Worm (Caenorhabditis elegans): Measurements from ENCODE around the gene Y39A1A.24.

The Y39A1A.24 gene

DNA sequence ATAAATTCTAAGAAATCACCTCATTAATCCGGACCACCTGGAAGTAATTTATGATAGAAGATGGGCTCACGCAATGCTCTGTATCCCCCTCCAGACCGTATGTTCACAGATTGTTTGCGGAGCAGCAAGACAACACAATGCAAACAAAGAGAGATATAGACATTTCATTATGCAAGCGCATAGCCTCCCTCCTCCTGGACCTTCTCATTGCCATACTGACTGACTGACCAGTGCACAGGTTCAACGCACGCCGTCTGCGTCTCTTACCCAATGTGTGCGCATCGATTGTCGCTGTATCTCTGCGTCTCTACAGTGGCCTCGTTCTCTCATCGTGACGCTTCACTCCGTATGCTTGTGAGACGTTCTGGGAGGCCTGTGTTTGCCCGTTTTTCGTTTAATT is 39.2 kb downstream of the Y39A1A.24 start (continued):
- TF ChIP-seq xbp-1 (tag; optimal IDR thresholded peaks at IDR 0.05): peak; percentile 29
- no peak for TF ChIP-seq sup-37 (GFP tag; optimal IDR thresholded peaks at IDR 0.05)
- TF ChIP-seq nhr-76 (tag; optimal IDR thresholded peaks at IDR 0.05): no peak
- no peak for TF ChIP-seq isw-1 (GFP tag; IDR thresholded peaks at IDR 0.05)
- TF ChIP-seq mep-1 (tag; optimal IDR thresholded peaks at IDR 0.05): peak; percentile 63
- TF ChIP-seq unc-30 (tag; optimal IDR thresholded peaks at IDR 0.05): no peak
- TF ChIP-seq ces-1 (GFP tag; optimal IDR thresholded peaks at IDR 0.05): no peak
- TF ChIP-seq nhr-90 (tag; optimal IDR thresholded peaks at IDR 0.05; ENCODE audit: poor library complexity): peak; percentile 23
- no peak for TF ChIP-seq aha-1 (tag; optimal IDR thresholded peaks at IDR 0.05)
- TF ChIP-seq fkh-8 (tag; optimal IDR thresholded peaks at IDR 0.05): peak; percentile 11
- TF ChIP-seq nhr-71 (tag; optimal IDR thresholded peaks at IDR 0.05): peak; percentile 58
- TF ChIP-seq lin-14 (GFP tag; optimal IDR thresholded peaks at IDR 0.05): no peak
- TF ChIP-seq snpc-4 (tag; optimal IDR thresholded peaks at IDR 0.05): no peak
- peak; percentile 25 for TF ChIP-seq nhr-20 (tag; optimal IDR thresholded peaks at IDR 0.05)
- peak; percentile 64 for TF ChIP-seq snu-23 (GFP tag; optimal IDR thresholded peaks at IDR 0.05)
- peak; percentile 29 for TF ChIP-seq F16B12.6 (tag; optimal IDR thresholded peaks at IDR 0.05)
- TF ChIP-seq skn-1 (tag; optimal IDR thresholded peaks at IDR 0.05): no peak
- TF ChIP-seq lsy-2 (tag; optimal IDR thresholded peaks at IDR 0.05): peak; percentile 46 to 54

- TF ChIP-seq nhr-85 (tag): peak; percentile 59
- TF ChIP-seq grh-1 (GFP tag; IDR thresholded peaks at IDR 0.05): no peak
These were observed 40.4 kb downstream of the Y39A1A.24 start for ce11 chrIII:10652833-10653232.

ce11 chrIII:10653479-10653878 is 41.0 kb downstream of the Y39A1A.24 start:
- no peak for TF ChIP-seq hpl-2 (GFP tag; optimal IDR thresholded peaks at IDR 0.05)
- TF ChIP-seq mep-1 (tag; optimal IDR thresholded peaks at IDR 0.05): peak; percentile 2
- TF ChIP-seq blmp-1 (tag; optimal IDR thresholded peaks at IDR 0.05): peak; percentile 99

- TF ChIP-seq blmp-1 (tag; optimal IDR thresholded peaks at IDR 0.05) (peak; percentile 30), nhr-20 (tag; optimal IDR thresholded peaks at IDR 0.05) (no peak), pag-3 (tag; optimal IDR thresholded peaks at IDR 0.05; ENCODE audit: borderline replicate concordance, insufficient read depth) (no peak)
These were observed 42.3 kb downstream of the Y39A1A.24 start, which contains the start of gene cnt-2 for ce11 chrIII:10654718-10655117. cnt-2 (plus strand) TSS chrIII:10655018.

ce11 chrIII:10656069-10656468 is 43.6 kb downstream of the Y39A1A.24 start:
- TF ChIP-seq pqm-1 (tag; optimal IDR thresholded peaks at IDR 0.05) (no peak), Y116A8C.19 (tag; optimal IDR thresholded peaks at IDR 0.05; ENCODE audit: borderline replicate concordance) (no peak), mef-2 (tag; optimal IDR thresholded peaks at IDR 0.05) (no peak), nhr-90 (tag; optimal IDR thresholded peaks at IDR 0.05; ENCODE audit: poor library complexity) (no peak), skn-1 (tag; optimal IDR thresholded peaks at IDR 0.05) (no peak), pax-3 (tag; optimal IDR thresholded peaks at IDR 0.05) (no peak), lin-15B (tag; optimal IDR thresholded peaks at IDR 0.05) (no peak), sptf-1 (tag; optimal IDR thresholded peaks at IDR 0.05) (no peak), aly-2 (tag; optimal IDR thresholded peaks at IDR 0.05) (no peak), elt-3 (tag; optimal IDR thresholded peaks at IDR 0.05) (no peak), fkh-10 (GFP tag; optimal IDR thresholded peaks at IDR 0.05) (no peak), ama-1 (optimal IDR thresholded peaks at IDR 0.05) (no peak), nhr-47 (tag; optimal IDR thresholded peaks at IDR 0.05) (no peak), tbx-2 (tag; optimal IDR thresholded peaks at IDR 0.05) (no peak), tlp-1 (tag; optimal IDR thresholded peaks at IDR 0.05) (no peak), fkh-8 (tag; optimal IDR thresholded peaks at IDR 0.05) (no peak), C04F5.9 (tag; optimal IDR thresholded peaks at IDR 0.05) (no peak), mep-1 (tag; optimal IDR thresholded peaks at IDR 0.05) (no peak), mdl-1 (tag; optimal IDR thresholded peaks at IDR 0.05) (no peak)
